ENCODE assay signal across 1 fruit fly cellular context in the genomic region with DNA sequence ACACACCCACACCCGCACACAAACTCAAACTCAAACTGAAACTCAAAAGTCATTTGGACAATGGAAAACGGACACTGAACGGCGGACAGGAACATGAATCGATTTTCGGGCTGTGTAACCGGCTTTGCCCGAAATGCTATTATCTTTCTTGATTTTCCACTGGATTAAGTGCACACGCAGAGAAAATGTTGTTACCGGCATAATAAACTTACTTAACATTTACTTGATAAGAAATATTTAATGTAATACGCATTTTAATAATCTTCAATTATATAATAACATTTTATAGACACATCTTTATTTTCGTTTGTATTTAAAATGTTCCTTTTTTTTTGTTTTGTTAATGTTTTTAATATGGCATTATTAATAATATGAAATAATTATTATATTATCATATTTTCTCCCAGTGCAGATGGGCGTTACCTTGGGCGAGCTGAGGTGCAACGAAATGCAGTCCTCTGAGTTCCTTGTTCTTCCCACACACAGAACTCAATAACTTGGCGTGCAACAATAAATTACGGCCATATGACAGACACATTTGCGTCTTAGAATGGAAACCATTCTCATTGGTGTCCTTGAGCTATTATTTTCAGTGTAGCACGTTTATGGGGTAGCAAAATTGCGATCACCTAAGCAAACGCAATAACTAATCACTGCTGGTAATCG.
TF ChIP-seq lines count a peak whose summit lies in the region.

Gene CG12702, minus strand, starts transcription at position 51 of the 666 bp plus-strand sequence.

TF ChIP-seq in whole organism, embryonic, 481 proteins besides CTCF, POLR2A, EP300 and RAD21 (continued from another document):
- TF ChIP-seq psq (GFP tag; optimal IDR thresholded peaks at IDR 0.05; lab: Kevin White, UChicago) (no peak), twi (tag; optimal IDR thresholded peaks at IDR 0.05; lab: Kevin White, UChicago) (peak; percentile 75), schlank (tag; optimal IDR thresholded peaks at IDR 0.05; lab: Kevin White, UChicago) (no peak), pros (GFP tag; optimal IDR thresholded peaks at IDR 0.05; lab: Kevin White, UChicago) (peak; percentile 66), row (GFP tag; IDR thresholded peaks at IDR 0.05; lab: Robert Waterston, UW) (0 out of 3 replicates have a peak, but pooled peaks have one; percentile 8), ase (GFP tag; IDR thresholded peaks at IDR 0.05; lab: Robert Waterston, UW) (no peak)
TF ChIP-seq in whole organism, embryonic: peak in this region for 25.
